Worm (Caenorhabditis elegans) whole organism, L2 larva: ENCODE data around the gene melo-3.

ENCODE experiments used
- C34F6.9 ChIP-seq: fragments of 150-350 bp; optimal IDR thresholded peaks from 2 replicates; lab custom pipeline; 2014; ENCODE audit warnings: missing biosample characterization, missing genetic modification characterization
- F13H6.1 ChIP-seq: sonication (generic microtip); optimal IDR thresholded peaks from 2 replicates; lab custom pipeline; 2016; ENCODE audit warnings: missing genetic modification characterization, missing compliant biosample characterization
- Y55F3AM.14 ChIP-seq: fragments of 200-800 bp; sonication (Bioruptor generic); optimal IDR thresholded peaks from 2 replicates; lab custom pipeline; 2018; ENCODE audit warnings: mild to moderate bottlenecking, missing genetic modification characterization, missing compliant biosample characterization
- ZK546.5 ChIP-seq: sonication (generic microtip); optimal IDR thresholded peaks from 2 replicates; lab custom pipeline; 2017; ENCODE audit warnings: missing biosample characterization, missing genetic modification characterization
- alr-1 ChIP-seq: fragments of 150-350 bp; optimal IDR thresholded peaks from 2 replicates; lab custom pipeline; 2014; ENCODE audit warnings: missing biosample characterization, missing genetic modification characterization
- ama-1 ChIP-seq: fragments of 150-350 bp; optimal IDR thresholded peaks from 2 replicates; lab custom pipeline; 2018; ENCODE audit warnings: inconsistent platforms
- ceh-82 ChIP-seq: fragments of 150-350 bp; optimal IDR thresholded peaks from 2 replicates; lab custom pipeline; 2014; ENCODE audit warnings: missing biosample characterization, missing genetic modification characterization
- dmd-4 ChIP-seq: sonication (generic microtip); optimal IDR thresholded peaks from 2 replicates; lab custom pipeline; 2017; ENCODE audit warnings: missing biosample characterization, missing genetic modification characterization
- egl-27 ChIP-seq: sonication (generic microtip); optimal IDR thresholded peaks from 3 replicates; lab custom pipeline; 2017; ENCODE audit warnings: missing biosample characterization, missing genetic modification reagents, missing genetic modification characterization
- elt-1 ChIP-seq: fragments of 150-350 bp; optimal IDR thresholded peaks from 2 replicates; lab custom pipeline; 2014; ENCODE audit warnings: missing biosample characterization, missing genetic modification characterization
- elt-3 ChIP-seq: sonication (generic microtip); optimal IDR thresholded peaks from 2 replicates; lab custom pipeline; 2017; ENCODE audit warnings: missing biosample characterization, missing genetic modification characterization
- fos-1 ChIP-seq: fragments of 150-350 bp; optimal IDR thresholded peaks from 2 replicates; lab custom pipeline; 2014; ENCODE audit warnings: missing biosample characterization, missing genetic modification characterization
- lin-11 ChIP-seq: fragments of 150-350 bp; sonication (generic microtip); optimal IDR thresholded peaks from 2 replicates; lab custom pipeline; 2014; ENCODE audit warnings: missing biosample characterization, missing genetic modification characterization, inconsistent platforms, mixed read lengths
- lin-39 ChIP-seq: fragments of 150-350 bp; optimal IDR thresholded peaks from 2 replicates; lab custom pipeline; 2014; ENCODE audit warnings: missing biosample characterization, missing genetic modification reagents, missing genetic modification characterization
- lsy-2 ChIP-seq, 2 experiments: fragments of 150-350 bp in 1 of 2; sonication (generic microtip) in 1 of 2; optimal IDR thresholded peaks; 2 replicates each; lab custom pipeline; 2014 to 2017; ENCODE audit warnings: missing biosample characterization in 2 of 2, missing genetic modification characterization in 2 of 2
- mbf-1 ChIP-seq: sonication (generic microtip); optimal IDR thresholded peaks from 2 replicates; lab custom pipeline; 2017; ENCODE audit warnings: missing biosample characterization, missing genetic modification characterization
- mdl-1 ChIP-seq, 2 experiments: fragments of 150-350 bp in 1 of 2; sonication (generic microtip) in 1 of 2; optimal IDR thresholded peaks; 2 replicates each; lab custom pipeline; 2017; ENCODE audit warnings: missing biosample characterization in 2 of 2, missing genetic modification characterization in 2 of 2
- nhr-10 ChIP-seq: sonication (generic microtip); optimal IDR thresholded peaks from 2 replicates; lab custom pipeline; 2017; ENCODE audit warnings: missing biosample characterization, missing genetic modification characterization
- nhr-21 ChIP-seq: fragments of 150-350 bp; optimal IDR thresholded peaks from 2 replicates; lab custom pipeline; 2014; ENCODE audit warnings: missing biosample characterization, missing genetic modification characterization
- nhr-23 ChIP-seq: fragments of 150-350 bp; optimal IDR thresholded peaks from 2 replicates; lab custom pipeline; 2014; ENCODE audit warnings: missing biosample characterization, missing genetic modification reagents, missing genetic modification characterization
- nhr-6 ChIP-seq: fragments of 150-350 bp; optimal IDR thresholded peaks from 2 replicates; lab custom pipeline; 2014; ENCODE audit warnings: missing biosample characterization, missing genetic modification characterization
- nhr-77 ChIP-seq: fragments of 150-350 bp; optimal IDR thresholded peaks from 2 replicates; lab custom pipeline; 2014; ENCODE audit warnings: missing biosample characterization, missing genetic modification characterization
- peb-1 ChIP-seq: fragments of 150-350 bp; optimal IDR thresholded peaks from 2 replicates; lab custom pipeline; 2014; ENCODE audit warnings: missing biosample characterization, missing genetic modification characterization
- sem-4 ChIP-seq: fragments of 150-350 bp; optimal IDR thresholded peaks from 2 replicates; lab custom pipeline; 2014; ENCODE audit warnings: missing biosample characterization, missing genetic modification reagents, missing genetic modification characterization
- sma-3 ChIP-seq: sonication (generic microtip); optimal IDR thresholded peaks from 2 replicates; lab custom pipeline; 2016; ENCODE audit warnings: missing genetic modification reagents, missing genetic modification characterization, missing compliant biosample characterization
- sma-9 ChIP-seq, 2 experiments: fragments of 150-350 bp in 1 of 2; sonication (generic microtip) in 1 of 2; optimal IDR thresholded peaks; 2 replicates each; lab custom pipeline; 2014 to 2016; ENCODE audit warnings: missing genetic modification characterization in 2 of 2, mild to moderate bottlenecking in 1 of 2, missing biosample characterization in 1 of 2, missing compliant biosample characterization in 1 of 2, missing genetic modification reagents in 1 of 2, moderate library complexity in 1 of 2
- unc-39 ChIP-seq: fragments of 150-350 bp; optimal IDR thresholded peaks from 2 replicates; lab custom pipeline; 2014; ENCODE audit warnings: missing biosample characterization, missing genetic modification characterization
- unc-55 ChIP-seq: fragments of 150-350 bp; sonication (generic microtip); optimal IDR thresholded peaks from 3 replicates; lab custom pipeline; 2014; ENCODE audit warnings: missing biosample characterization, missing genetic modification reagents, missing genetic modification characterization
- unc-62 ChIP-seq: fragments of 150-350 bp; optimal IDR thresholded peaks from 2 replicates; lab custom pipeline; 2014; ENCODE audit warnings: missing biosample characterization, missing genetic modification reagents, missing genetic modification characterization
- zag-1 ChIP-seq: fragments of 150-350 bp; optimal IDR thresholded peaks from 2 replicates; lab custom pipeline; 2014; ENCODE audit warnings: missing biosample characterization, missing genetic modification characterization
- ztf-1 ChIP-seq: fragments of 200-800 bp; sonication (Bioruptor generic); conservative IDR thresholded peaks from 2 replicates; pipeline ENCODE4 v1.3.6; 2022; ENCODE audit warnings: missing genetic modification characterization, missing compliant biosample characterization
- ztf-4 ChIP-seq: fragments of 150-350 bp; optimal IDR thresholded peaks from 2 replicates; lab custom pipeline; 2014; ENCODE audit warnings: missing biosample characterization, missing genetic modification characterization

The melo-3 gene

ce11 chrV:15002184-15002690, 34.4 kb downstream of the melo-3 start, which contains the start of the genes fib-1 and mut-15 (continued):
- no peak for TF ChIP-seq lin-39 (tag; lab: Kevin White, UChicago)
- peak; percentile 86 for TF ChIP-seq lin-11 (tag; lab: Kevin White, UChicago)
- TF ChIP-seq ZK546.5: peak; percentile 45
- TF ChIP-seq alr-1 (tag; lab: Kevin White, UChicago): no peak
- no peak for TF ChIP-seq nhr-23

- TF ChIP-seq unc-55 (GFP tag; lab: Kevin White, UChicago) (no peak), unc-62 (GFP tag; lab: Kevin White, UChicago) (no peak), lsy-2 (tag; optimal IDR thresholded peaks at IDR 0.05; lab: Kevin White, UChicago) (no peak), fos-1 (tag; lab: Kevin White, UChicago) (no peak), elt-3 (tag; lab: Kevin White, UChicago) (no peak), Y55F3AM.14 (GFP tag; lab: Kevin White, UChicago) (no peak), sem-4 (no peak), zag-1 (tag; lab: Kevin White, UChicago) (no peak), mdl-1 (tag; optimal IDR thresholded peaks at IDR 0.05; lab: Kevin White, UChicago) (no peak), nhr-10 (no peak), ztf-1 (GFP tag; lab: Robert Waterston, UW) (no peak), nhr-21 (tag; lab: Kevin White, UChicago) (no peak), nhr-77 (tag; lab: Kevin White, UChicago) (no peak), ama-1 (lab: Kevin White, UChicago) (no peak), mbf-1 (no peak), lin-11 (tag; lab: Kevin White, UChicago) (no peak), unc-39 (tag; lab: Kevin White, UChicago) (no peak), ztf-4 (tag; lab: Kevin White, UChicago) (no peak), lin-39 (tag; lab: Kevin White, UChicago) (no peak)
Observed at ce11 chrV:15001536-15001935, 35.1 kb downstream of the melo-3 start.

- TF ChIP-seq unc-39 (tag; lab: Kevin White, UChicago) (no peak), nhr-21 (tag; lab: Kevin White, UChicago) (no peak), elt-1 (tag; lab: Kevin White, UChicago) (no peak), ZK546.5 (no peak), fos-1 (tag; lab: Kevin White, UChicago) (no peak), peb-1 (no peak), nhr-6 (tag; lab: Kevin White, UChicago) (no peak), sem-4 (no peak), mdl-1 (tag; optimal IDR thresholded peaks at IDR 0.05; lab: Kevin White, UChicago) (no peak), F13H6.1 (tag; lab: Kevin White, UChicago) (no peak), dmd-4 (tag; lab: Kevin White, UChicago) (no peak), elt-3 (tag; lab: Kevin White, UChicago) (no peak), egl-27 (tag; lab: Kevin White, UChicago) (no peak), zag-1 (tag; lab: Kevin White, UChicago) (no peak), sma-3 (GFP tag; lab: Kevin White, UChicago) (no peak), ceh-82 (no peak)
Observed at ce11 chrV:15000055-15000704, 36.5 kb downstream of the melo-3 start, which contains the start of gene rps-16. TSS of gene rps-16 (minus strand) at chrV:15000541.

ce11 chrV:14999485-15000023, 37.1 kb downstream of the melo-3 start, which contains the start of gene T01C3.11:
TSS of gene T01C3.11 (plus strand) at chrV:14999535.
- no peak for TF ChIP-seq lsy-2 (tag; optimal IDR thresholded peaks at IDR 0.05; lab: Kevin White, UChicago)
- no peak for TF ChIP-seq C34F6.9 (tag; lab: Kevin White, UChicago)
- TF ChIP-seq mdl-1 (tag; optimal IDR thresholded peaks at IDR 0.05; lab: Kevin White, UChicago): no peak

- TF ChIP-seq sma-9 (GFP tag; optimal IDR thresholded peaks at IDR 0.05; lab: Kevin White, UChicago) (no peak), sma-9 (tag; optimal IDR thresholded peaks at IDR 0.05; lab: Kevin White, UChicago) (no peak)
Observed at ce11 chrV:14996236-14996635, 40.4 kb downstream of the melo-3 start, which contains the start of gene irld-14. TSS of gene irld-14 (plus strand) at chrV:14996536.
